Fruit fly (Drosophila melanogaster): ENCODE measurements around the gene CG8526.

Gene CG8526

DNA sequence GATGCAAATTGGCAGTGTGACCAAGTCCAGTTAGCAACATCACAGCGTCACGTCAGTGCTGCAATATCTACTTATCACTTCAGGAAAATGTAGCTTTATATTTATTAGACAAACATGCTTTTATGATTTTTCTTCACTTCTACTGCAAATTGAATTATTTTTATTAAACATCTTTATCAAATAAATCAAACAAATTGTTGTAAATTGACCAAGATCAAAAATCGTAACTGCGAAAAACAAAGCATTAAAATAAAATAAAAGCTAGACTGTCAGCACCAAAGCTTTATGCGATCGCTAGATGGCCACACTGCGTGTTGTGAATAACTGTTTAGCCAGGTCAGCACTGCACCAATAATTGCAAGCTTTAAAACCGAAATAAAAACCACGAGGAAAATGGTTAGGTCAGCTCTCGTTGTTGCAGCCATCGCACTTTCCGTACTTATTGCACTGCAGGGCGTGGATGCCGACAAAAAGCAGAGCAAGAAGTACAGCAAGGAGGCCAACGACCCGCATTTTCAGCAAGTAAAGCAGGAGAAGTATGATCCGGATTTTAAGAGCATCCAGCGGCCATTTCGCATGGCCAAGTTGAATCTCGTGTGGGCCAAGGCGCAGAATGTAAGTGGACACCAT is 9.8 kb upstream of the CG8526 start, which contains the start of the genes CG12945 and CG8507:
Gene CG12945 (minus strand): TSS at position 45 of the 630 bp plus-strand sequence.
Gene CG8507 (plus strand): TSS at position 307 of the 630 bp plus-strand sequence.
- TF ChIP-seq CG33017 (tag; optimal IDR thresholded peaks at IDR 0.05) (peak; percentile 53), CG5204 (GFP tag; optimal IDR thresholded peaks at IDR 0.05) (no peak), CG14711 (tag; optimal IDR thresholded peaks at IDR 0.05) (peak; percentile 50), Clk (GFP tag; optimal IDR thresholded peaks at IDR 0.05) (no peak), pad (GFP tag; optimal IDR thresholded peaks at IDR 0.05) (peak; percentile 55), kay (GFP tag; ENCODE audit: borderline replicate concordance) (no peak), cic (GFP tag; optimal IDR thresholded peaks at IDR 0.05) (peak; percentile 44), CG12768 (GFP tag; optimal IDR thresholded peaks at IDR 0.05) (peak; percentile 52), CG1620 (GFP tag; optimal IDR thresholded peaks at IDR 0.05) (peak; percentile 72), CG7101 (tag; optimal IDR thresholded peaks at IDR 0.05) (peak; percentile 65), Hr96 (GFP tag; optimal IDR thresholded peaks at IDR 0.05) (no peak), tj (GFP tag; optimal IDR thresholded peaks at IDR 0.05) (peak; percentile 97), toe (GFP tag; optimal IDR thresholded peaks at IDR 0.05) (no peak), CG7045 (GFP tag; optimal IDR thresholded peaks at IDR 0.05) (no peak), Crg-1 (GFP tag; optimal IDR thresholded peaks at IDR 0.05) (peak; percentile 74), cnc (optimal IDR thresholded peaks at IDR 0.05) (no peak), ovo (GFP tag; optimal IDR thresholded peaks at IDR 0.05) (peak; percentile 72), Mnt (GFP tag; optimal IDR thresholded peaks at IDR 0.05) (peak; percentile 41), CG11617 (GFP tag; optimal IDR thresholded peaks at IDR 0.05) (peak; percentile 56), bab1 (GFP tag; optimal IDR thresholded peaks at IDR 0.05) (peak; percentile 79)

DNA sequence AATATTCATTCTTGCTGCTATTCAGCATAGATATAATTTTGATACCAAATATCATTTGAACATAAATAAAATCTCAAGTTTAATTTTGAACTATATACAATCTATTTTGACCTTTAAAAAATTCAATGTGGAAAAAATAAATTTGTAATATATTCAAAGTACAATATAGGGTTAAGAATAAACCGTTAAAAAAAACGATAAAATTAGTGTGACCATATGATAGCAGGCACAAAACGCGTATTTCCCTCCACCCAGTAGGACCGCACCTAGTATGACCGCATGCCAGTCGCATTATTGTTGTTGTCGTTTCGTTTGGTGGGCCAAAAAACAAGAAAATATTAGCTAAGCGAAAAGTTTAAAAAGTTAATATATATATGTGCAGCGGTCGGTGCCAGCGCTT is 8.1 kb upstream of the CG8526 start, which contains the start of gene CG8516:
Gene CG8516 (plus strand): TSS at position 278 of the 400 bp plus-strand sequence.
- TF ChIP-seq tj (GFP tag; optimal IDR thresholded peaks at IDR 0.05) = peak; percentile 29
- no peak for TF ChIP-seq Hr96 (GFP tag; optimal IDR thresholded peaks at IDR 0.05)
- TF ChIP-seq Mnt (GFP tag; optimal IDR thresholded peaks at IDR 0.05) = peak; percentile 25
- TF ChIP-seq Clk (GFP tag; optimal IDR thresholded peaks at IDR 0.05) = no peak
- peak; percentile 45 for TF ChIP-seq CG14711 (tag; optimal IDR thresholded peaks at IDR 0.05)
- TF ChIP-seq cnc (optimal IDR thresholded peaks at IDR 0.05) = no peak
- no peak for TF ChIP-seq cic (GFP tag; optimal IDR thresholded peaks at IDR 0.05)
- TF ChIP-seq toe (GFP tag; optimal IDR thresholded peaks at IDR 0.05) = no peak
- no peak for TF ChIP-seq pad (GFP tag; optimal IDR thresholded peaks at IDR 0.05)
- TF ChIP-seq bab1 (GFP tag; optimal IDR thresholded peaks at IDR 0.05) = peak; percentile 4
- peak; percentile 26 for TF ChIP-seq CG11617 (GFP tag; optimal IDR thresholded peaks at IDR 0.05)
- TF ChIP-seq CG33017 (tag; optimal IDR thresholded peaks at IDR 0.05) = peak; percentile 28
- TF ChIP-seq CG7101 (tag; optimal IDR thresholded peaks at IDR 0.05) = peak; percentile 37
- TF ChIP-seq Crg-1 (GFP tag; optimal IDR thresholded peaks at IDR 0.05) = no peak

DNA sequence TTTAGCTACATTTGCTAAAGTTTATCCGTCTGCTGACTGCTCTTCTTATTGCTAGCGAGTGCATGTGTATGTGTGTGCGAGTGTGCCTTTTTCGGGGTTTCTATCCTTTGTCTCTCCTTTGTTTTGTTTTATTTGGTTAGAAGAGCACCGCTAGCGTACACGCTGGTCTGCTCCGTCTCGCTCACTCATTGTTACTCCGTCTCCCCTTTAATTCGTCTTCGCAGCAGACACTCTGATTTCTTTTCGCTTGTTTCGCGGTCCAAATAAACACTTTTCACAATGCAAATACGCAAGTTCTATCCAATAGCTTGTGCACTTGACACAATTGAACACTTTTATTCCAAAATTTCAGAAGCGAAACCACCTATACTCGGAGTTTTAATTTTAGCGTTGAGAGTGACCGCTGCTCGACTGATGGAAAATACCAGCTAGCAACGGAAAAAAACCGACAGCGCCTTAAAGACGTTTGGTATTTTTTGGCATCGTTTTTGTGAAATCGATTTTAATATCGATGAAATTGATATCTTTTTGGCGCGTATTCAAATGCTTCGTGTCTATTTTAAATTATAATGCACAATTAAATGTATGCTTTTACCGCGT is 8.0 kb downstream of the CG8526 start, which contains the start of gene FBXO11:
Gene FBXO11 (minus strand): TSS at position 423 of the 600 bp plus-strand sequence.
- TF ChIP-seq CG11617 (GFP tag; optimal IDR thresholded peaks at IDR 0.05) (peak; percentile 86), Crg-1 (GFP tag; optimal IDR thresholded peaks at IDR 0.05) (peak; percentile 36), ovo (GFP tag; optimal IDR thresholded peaks at IDR 0.05) (peak; percentile 2), cnc (optimal IDR thresholded peaks at IDR 0.05) (no peak), cic (GFP tag; optimal IDR thresholded peaks at IDR 0.05) (peak; percentile 81), pad (GFP tag; optimal IDR thresholded peaks at IDR 0.05) (peak; percentile 87), CG33017 (tag; optimal IDR thresholded peaks at IDR 0.05) (peak; percentile 58), CG5204 (GFP tag; optimal IDR thresholded peaks at IDR 0.05) (no peak), bab1 (GFP tag; optimal IDR thresholded peaks at IDR 0.05) (no peak), CG14711 (tag; optimal IDR thresholded peaks at IDR 0.05) (peak; percentile 32), tj (GFP tag; optimal IDR thresholded peaks at IDR 0.05) (peak; percentile 78), Mnt (GFP tag; optimal IDR thresholded peaks at IDR 0.05) (peak; percentile 67), CG7045 (GFP tag; optimal IDR thresholded peaks at IDR 0.05) (peak; percentile 68), CG7101 (tag; optimal IDR thresholded peaks at IDR 0.05) (peak; percentile 19), CG1620 (GFP tag; optimal IDR thresholded peaks at IDR 0.05) (no peak), Hr96 (GFP tag; optimal IDR thresholded peaks at IDR 0.05) (peak; percentile 67), toe (GFP tag; optimal IDR thresholded peaks at IDR 0.05) (no peak), kay (GFP tag; ENCODE audit: borderline replicate concordance) (no peak), CG12768 (GFP tag; optimal IDR thresholded peaks at IDR 0.05) (peak; percentile 79), Clk (GFP tag; optimal IDR thresholded peaks at IDR 0.05) (peak; percentile 37)

DNA sequence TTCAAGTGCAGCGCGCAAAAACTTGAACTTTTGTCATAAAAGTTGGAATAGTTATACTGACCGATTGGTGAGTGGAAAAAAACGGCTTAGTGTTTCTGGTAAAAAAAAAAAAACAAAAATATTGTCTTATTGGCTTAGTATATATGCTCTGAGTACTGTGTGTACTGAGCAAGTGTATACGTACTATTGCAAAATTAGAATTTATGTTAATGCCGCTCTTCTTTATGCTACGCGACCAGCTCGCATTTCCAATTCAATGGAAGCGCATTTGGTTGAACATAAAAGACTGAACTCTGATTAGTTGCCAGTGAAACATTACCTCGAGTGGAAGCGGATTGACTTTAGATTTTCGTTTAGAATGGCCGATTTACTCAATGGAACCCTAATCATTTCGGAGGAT is 11.4 kb downstream of the CG8526 start, which contains the start of gene CG8534:
Gene CG8534 (plus strand): TSS at position 301 of the 400 bp plus-strand sequence.
- TF ChIP-seq bab1 (GFP tag; optimal IDR thresholded peaks at IDR 0.05) (no peak), CG5204 (GFP tag; optimal IDR thresholded peaks at IDR 0.05) (no peak), CG7045 (GFP tag; optimal IDR thresholded peaks at IDR 0.05) (no peak), CG11617 (GFP tag; optimal IDR thresholded peaks at IDR 0.05) (no peak), toe (GFP tag; optimal IDR thresholded peaks at IDR 0.05) (no peak), cic (GFP tag; optimal IDR thresholded peaks at IDR 0.05) (no peak), kay (GFP tag; ENCODE audit: borderline replicate concordance) (no peak)

DNA sequence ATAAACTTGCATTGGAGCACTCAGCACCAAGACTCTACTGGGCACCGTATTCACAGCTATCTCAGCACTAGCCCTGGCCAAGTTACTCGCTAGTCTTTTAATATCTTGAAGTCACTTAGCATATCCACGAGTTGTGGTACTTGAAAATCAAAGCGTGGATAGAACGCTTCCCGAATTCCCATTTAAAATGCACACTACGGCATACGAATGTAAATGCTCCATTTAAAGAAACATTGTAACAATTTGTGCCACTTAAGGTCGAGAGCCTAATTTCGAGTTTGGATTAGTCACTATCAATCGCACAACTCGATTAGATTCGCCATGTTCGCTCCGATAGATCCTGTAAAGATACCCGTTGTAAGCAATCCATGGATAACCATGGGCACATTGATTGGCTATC is 12.8 kb downstream of the CG8526 start, which contains the start of gene eloF:
Gene eloF (plus strand): TSS at position 301 of the 400 bp plus-strand sequence.
- no peak for TF ChIP-seq Clk (GFP tag; optimal IDR thresholded peaks at IDR 0.05)

DNA sequence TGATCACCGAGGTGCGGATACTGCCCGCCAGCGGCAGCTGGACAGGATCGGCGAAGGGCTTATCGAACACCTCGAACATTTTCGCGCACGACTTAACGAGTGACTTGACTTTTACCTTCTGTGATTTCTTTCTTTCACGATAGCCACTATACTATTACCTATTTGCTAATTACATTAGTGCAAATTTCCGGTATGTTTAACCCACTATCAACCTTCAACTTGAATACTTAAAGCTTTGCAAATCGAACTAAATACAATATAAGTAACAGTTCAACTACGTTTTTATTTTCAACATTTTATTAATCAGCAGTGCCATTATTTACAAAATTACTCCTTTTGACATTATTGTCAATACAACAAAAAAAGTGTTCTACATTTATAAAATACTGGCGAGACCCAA is 15.8 kb downstream of the CG8526 start, which contains the start of gene CG16904:
Gene CG16904 (minus strand): TSS at position 101 of the 400 bp plus-strand sequence.
- TF ChIP-seq Hr96 (GFP tag; optimal IDR thresholded peaks at IDR 0.05) (no peak), CG7045 (GFP tag; optimal IDR thresholded peaks at IDR 0.05) (no peak), CG14711 (tag; optimal IDR thresholded peaks at IDR 0.05) (no peak), cic (GFP tag; optimal IDR thresholded peaks at IDR 0.05) (no peak), Mnt (GFP tag; optimal IDR thresholded peaks at IDR 0.05) (no peak), CG7101 (tag; optimal IDR thresholded peaks at IDR 0.05) (no peak), CG11617 (GFP tag; optimal IDR thresholded peaks at IDR 0.05) (no peak), kay (GFP tag; ENCODE audit: borderline replicate concordance) (no peak), CG1620 (GFP tag; optimal IDR thresholded peaks at IDR 0.05) (no peak), pad (GFP tag; optimal IDR thresholded peaks at IDR 0.05) (no peak), Crg-1 (GFP tag; optimal IDR thresholded peaks at IDR 0.05) (no peak), toe (GFP tag; optimal IDR thresholded peaks at IDR 0.05) (no peak), cnc (optimal IDR thresholded peaks at IDR 0.05) (no peak), ovo (GFP tag; optimal IDR thresholded peaks at IDR 0.05) (no peak)
